Worm (Caenorhabditis elegans): ENCODE data around the gene sra-38.

ce11 chrX:13871110-13871509 lies 28.8 kb downstream of the sra-38 start:
- TF ChIP-seq dpl-1 (GFP tag; optimal IDR thresholded peaks at IDR 0.05) (no peak), C04F5.9 (tag; optimal IDR thresholded peaks at IDR 0.05) (no peak), skn-1 (tag; optimal IDR thresholded peaks at IDR 0.05) (no peak), ama-1 (optimal IDR thresholded peaks at IDR 0.05) (no peak), snpc-4 (tag; optimal IDR thresholded peaks at IDR 0.05) (no peak), nhr-11 (tag; optimal IDR thresholded peaks at IDR 0.05) (no peak), nhr-237 (tag; optimal IDR thresholded peaks at IDR 0.05) (no peak), lin-39 (tag; optimal IDR thresholded peaks at IDR 0.05) (no peak), nhr-12 (tag; optimal IDR thresholded peaks at IDR 0.05) (no peak), sptf-1 (tag; optimal IDR thresholded peaks at IDR 0.05) (no peak), lin-15B (tag; optimal IDR thresholded peaks at IDR 0.05) (no peak), pqm-1 (tag; optimal IDR thresholded peaks at IDR 0.05) (no peak), fkh-10 (GFP tag; optimal IDR thresholded peaks at IDR 0.05) (no peak)

Measured in whole organism, L1 larva.